Fruit fly (Drosophila melanogaster): ENCODE measurements around the gene CG18754.
A peak's percentile ranks its signal among the peaks of the same experiment; 100 is the strongest.

CG18754 gene

dm6 chr3R:23657357-23658318 is 26.2 kb upstream of the CG18754 start (continued):
- TF ChIP-seq MTF-1 (GFP tag; optimal IDR thresholded peaks at IDR 0.05; ENCODE audit: borderline replicate concordance) (peak; percentile 84), CG7372 (GFP tag; IDR thresholded peaks at IDR 0.05) (no peak), ssp (GFP tag; IDR thresholded peaks at IDR 0.05) (no peak), CG6254 (GFP tag; optimal IDR thresholded peaks at IDR 0.05) (peak; percentile 62), Ptx1 (GFP tag; IDR thresholded peaks at IDR 0.05) (peak; percentile 61), danr (GFP tag; IDR thresholded peaks at IDR 0.05) (no peak; the same call in 1 of the 2 replicates), slp2 (GFP tag; optimal IDR thresholded peaks at IDR 0.05) (peak; percentile 14), caup (GFP tag; optimal IDR thresholded peaks at IDR 0.05; ENCODE audit: severe bottlenecking) (peak; percentile 49), BtbVII (GFP tag; optimal IDR thresholded peaks at IDR 0.05) (peak; percentile 50), CG9609 (GFP tag; optimal IDR thresholded peaks at IDR 0.05) (peak; percentile 45), B-H2 (GFP tag; optimal IDR thresholded peaks at IDR 0.05) (no peak), Bgb (GFP tag; IDR thresholded peaks at IDR 0.05; ENCODE audit: partially characterized antibody) (no peak), pum (GFP tag; optimal IDR thresholded peaks at IDR 0.05) (peak; percentile 56), CG7928 (GFP tag; optimal IDR thresholded peaks at IDR 0.05) (peak; percentile 38), CG17568 (GFP tag; optimal IDR thresholded peaks at IDR 0.05) (peak; percentile 86), Gsc (GFP tag; IDR thresholded peaks at IDR 0.05) (no peak), jing (GFP tag; optimal IDR thresholded peaks at IDR 0.05) (no peak), gem (tag; optimal IDR thresholded peaks at IDR 0.05) (peak; percentile 69), CG3407 (GFP tag; optimal IDR thresholded peaks at IDR 0.05) (peak; percentile 85), CG10147 (GFP tag; optimal IDR thresholded peaks at IDR 0.05) (peak; percentile 50), CG31365 (tag; optimal IDR thresholded peaks at IDR 0.05) (peak; percentile 52), CG8944 (GFP tag; optimal IDR thresholded peaks at IDR 0.05) (peak; percentile 46), Usf (GFP tag; optimal IDR thresholded peaks at IDR 0.05) (peak; percentile 16), CG10274 (GFP tag; optimal IDR thresholded peaks at IDR 0.05) (peak; percentile 24), CG12391 (tag; optimal IDR thresholded peaks at IDR 0.05) (peak; percentile 42), CG1602 (GFP tag; optimal IDR thresholded peaks at IDR 0.05) (peak; percentile 27), gsb-n (tag; optimal IDR thresholded peaks at IDR 0.05) (peak; percentile 84), chn (GFP tag; optimal IDR thresholded peaks at IDR 0.05) (no peak), ems (GFP tag; optimal IDR thresholded peaks at IDR 0.05) (no peak), fd96Cb (tag; optimal IDR thresholded peaks at IDR 0.05) (peak; percentile 9), CG8765 (GFP tag; IDR thresholded peaks at IDR 0.05) (no peak), otp (GFP tag; IDR thresholded peaks at IDR 0.05) (peak; percentile 65; the same call in 1 of the 3 replicates)

- TF ChIP-seq slbo (GFP tag; IDR thresholded peaks at IDR 0.05) = no peak
- no peak for TF ChIP-seq CG8281 (tag; optimal IDR thresholded peaks at IDR 0.05)
- TF ChIP-seq CG15269 (tag; optimal IDR thresholded peaks at IDR 0.05) = no peak
- TF ChIP-seq fd3F (GFP tag; optimal IDR thresholded peaks at IDR 0.05) = no peak
- TF ChIP-seq CG6654 (GFP tag; optimal IDR thresholded peaks at IDR 0.05) = no peak
- TF ChIP-seq CG9797 (GFP tag; optimal IDR thresholded peaks at IDR 0.05) = no peak
- TF ChIP-seq CG6765 (GFP tag; optimal IDR thresholded peaks at IDR 0.05) = no peak
- no peak for TF ChIP-seq prd (optimal IDR thresholded peaks at IDR 0.05)
- no peak for TF ChIP-seq prd (GFP tag; IDR thresholded peaks at IDR 0.05)
- no peak for TF ChIP-seq inv (GFP tag; IDR thresholded peaks at IDR 0.05; ENCODE audit: partially characterized antibody)
- TF ChIP-seq Opbp (GFP tag; IDR thresholded peaks at IDR 0.05; ENCODE audit: partially characterized antibody) = no peak
- TF ChIP-seq abd-A (tag; optimal IDR thresholded peaks at IDR 0.05) = no peak
Measured at dm6 chr3R:23658948-23659347, 24.9 kb upstream of the CG18754 start.
